Worm (Caenorhabditis elegans) whole organism, young adult: Measurements from ENCODE around the gene Y54G11A.3.

ENCODE experiments used
- B0019.2 ChIP-seq: fragments of 200-800 bp; sonication (Bioruptor generic); conservative IDR thresholded peaks from 2 replicates; pipeline ENCODE4 v1.3.6; 2022; ENCODE audit warnings: missing genetic modification reagents, missing genetic modification characterization, missing compliant biosample characterization
- D2030.7 ChIP-seq: fragments of 200-800 bp; sonication (Bioruptor generic); IDR thresholded peaks from 2 replicates; pipeline ENCODE4 v1.3.6; 2022; ENCODE audit warnings: missing genetic modification reagents, missing genetic modification characterization, missing compliant biosample characterization
- F33H1.4 ChIP-seq: fragments of 200-800 bp; sonication (Bioruptor generic); IDR thresholded peaks from 2 replicates; pipeline ENCODE4 v1.3.6; 2022; ENCODE audit warnings: missing genetic modification reagents, missing genetic modification characterization, missing compliant biosample characterization
- F37B4.10 ChIP-seq: fragments of 200-800 bp; sonication (Bioruptor generic); IDR thresholded peaks from 2 replicates; pipeline ENCODE4 v1.3.6; 2022; ENCODE audit warnings: missing genetic modification characterization, missing compliant biosample characterization
- F55B11.4 ChIP-seq: sonication (generic microtip); optimal IDR thresholded peaks from 2 replicates; lab custom pipeline; 2016; ENCODE audit warnings: missing compliant biosample characterization, missing genetic modification characterization, borderline replicate concordance; ENCODE audit not compliant: insufficient read depth
- F57A8.1 ChIP-seq: fragments of 200-800 bp; sonication (Bioruptor generic); optimal IDR thresholded peaks from 2 replicates; lab custom pipeline; 2018; ENCODE audit warnings: mild to moderate bottlenecking, missing genetic modification characterization, moderate library complexity, missing compliant biosample characterization
- Y56A3A.18 ChIP-seq: fragments of 200-800 bp; sonication (Bioruptor generic); IDR thresholded peaks from 2 replicates; pipeline ENCODE4 v1.3.6; 2022; ENCODE audit warnings: missing genetic modification reagents, missing genetic modification characterization, missing compliant biosample characterization
- Y95B8A.8 ChIP-seq: fragments of 200-800 bp; sonication (Bioruptor generic); IDR thresholded peaks from 2 replicates; pipeline ENCODE4 v1.3.6; 2022; ENCODE audit warnings: missing genetic modification reagents, missing genetic modification characterization, missing compliant biosample characterization
- akir-1 ChIP-seq: fragments of 200-800 bp; sonication (Bioruptor generic); optimal IDR thresholded peaks from 2 replicates; lab custom pipeline; 2018; ENCODE audit warnings: mild to moderate bottlenecking, missing genetic modification characterization, moderate library complexity, missing compliant biosample characterization
- aptf-2 ChIP-seq: fragments of 200-800 bp; sonication (Bioruptor generic); conservative IDR thresholded peaks from 2 replicates; pipeline ENCODE4 v1.3.6; 2022; ENCODE audit warnings: missing genetic modification reagents, missing genetic modification characterization, missing compliant biosample characterization
- atf-7 ChIP-seq: sonication (generic microtip); optimal IDR thresholded peaks from 2 replicates; lab custom pipeline; 2017; ENCODE audit warnings: mild to moderate bottlenecking, missing genetic modification characterization, missing compliant biosample characterization
- ccch-3 ChIP-seq: fragments of 200-800 bp; sonication (Bioruptor generic); optimal IDR thresholded peaks from 2 replicates; lab custom pipeline; 2018; ENCODE audit warnings: mild to moderate bottlenecking, missing genetic modification characterization, missing compliant biosample characterization
- ceh-27 ChIP-seq: fragments of 200-800 bp; sonication (Bioruptor generic); optimal IDR thresholded peaks from 2 replicates; lab custom pipeline; 2018; ENCODE audit warnings: mild to moderate bottlenecking, missing genetic modification characterization, moderate library complexity, missing compliant biosample characterization
- ceh-40 ChIP-seq: fragments of 200-800 bp; sonication (Bioruptor generic); IDR thresholded peaks from 2 replicates; pipeline ENCODE4 v1.3.6; 2022; ENCODE audit warnings: missing genetic modification characterization, missing compliant biosample characterization
- chd-7 ChIP-seq: sonication (generic microtip); optimal IDR thresholded peaks from 2 replicates; lab custom pipeline; 2016; ENCODE audit warnings: mild to moderate bottlenecking, missing genetic modification characterization, moderate library complexity, missing compliant biosample characterization
- dpl-1 ChIP-seq: fragments of 150-350 bp; optimal IDR thresholded peaks from 2 replicates; lab custom pipeline; 2014; ENCODE audit warnings: missing biosample characterization, missing genetic modification reagents, missing genetic modification characterization
- efl-1 ChIP-seq: fragments of 150-350 bp; optimal IDR thresholded peaks from 2 replicates; lab custom pipeline; 2014; ENCODE audit warnings: missing biosample characterization, missing genetic modification reagents, missing genetic modification characterization
- egl-44 ChIP-seq: fragments of 200-800 bp; sonication (Bioruptor generic); IDR thresholded peaks from 2 replicates; pipeline ENCODE4 v1.3.6; 2022; ENCODE audit warnings: missing genetic modification reagents, missing genetic modification characterization, missing compliant biosample characterization
- egrh-3 ChIP-seq: fragments of 200-800 bp; sonication (Bioruptor generic); IDR thresholded peaks from 2 replicates; pipeline ENCODE4 v1.3.6; 2022; ENCODE audit warnings: missing genetic modification reagents, missing genetic modification characterization, missing compliant biosample characterization
- fkh-3 ChIP-seq: sonication (generic microtip); optimal IDR thresholded peaks from 2 replicates; lab custom pipeline; 2016; ENCODE audit warnings: mild to moderate bottlenecking, missing genetic modification characterization, missing compliant biosample characterization
- let-526 ChIP-seq: fragments of 200-800 bp; sonication (Bioruptor generic); IDR thresholded peaks from 2 replicates; pipeline ENCODE4 v1.3.6; 2022; ENCODE audit warnings: missing genetic modification reagents, missing genetic modification characterization, missing compliant biosample characterization
- lin-35 ChIP-seq, 3 experiments: fragments of 150-350 bp in 2 of 3; sonication (generic microtip) in 1 of 3; optimal IDR thresholded peaks; 2 replicates each; lab custom pipeline; 2014 to 2018; ENCODE audit warnings: missing biosample characterization in 3 of 3, missing genetic modification characterization in 3 of 3, missing genetic modification reagents in 3 of 3
- lin-54 ChIP-seq: fragments of 200-800 bp; sonication (Bioruptor generic); optimal IDR thresholded peaks from 2 replicates; lab custom pipeline; 2018; ENCODE audit warnings: mild to moderate bottlenecking, missing genetic modification characterization, missing compliant biosample characterization
- lsl-1 ChIP-seq: fragments of 200-800 bp; sonication (Bioruptor generic); optimal IDR thresholded peaks from 2 replicates; lab custom pipeline; 2018; ENCODE audit warnings: mild to moderate bottlenecking, missing genetic modification characterization, moderate library complexity, missing compliant biosample characterization
- madf-6 ChIP-seq: fragments of 200-800 bp; sonication (Bioruptor generic); IDR thresholded peaks from 2 replicates; pipeline ENCODE4 v1.3.6; 2022; ENCODE audit warnings: missing genetic modification reagents, missing genetic modification characterization, missing compliant biosample characterization
- madf-8 ChIP-seq: fragments of 200-800 bp; sonication (Bioruptor generic); conservative IDR thresholded peaks from 2 replicates; pipeline ENCODE4 v1.3.6; 2022; ENCODE audit warnings: missing genetic modification reagents, missing genetic modification characterization, missing compliant biosample characterization
- nfya-1 ChIP-seq: sonication (generic microtip); optimal IDR thresholded peaks from 2 replicates; lab custom pipeline; 2017; ENCODE audit warnings: antibody characterized with exemption, missing compliant biosample characterization, missing genetic modification characterization, borderline replicate concordance; ENCODE audit not compliant: insufficient read depth
- nfya-2 ChIP-seq: fragments of 200-800 bp; sonication (Bioruptor generic); IDR thresholded peaks from 2 replicates; pipeline ENCODE4 v1.3.6; 2022; ENCODE audit warnings: missing genetic modification reagents, missing genetic modification characterization, missing compliant biosample characterization
- nhr-179 ChIP-seq: sonication (generic microtip); optimal IDR thresholded peaks from 2 replicates; lab custom pipeline; 2016; ENCODE audit warnings: mild to moderate bottlenecking, missing genetic modification characterization, missing compliant biosample characterization
- pbrm-1 ChIP-seq: fragments of 200-800 bp; sonication (Bioruptor generic); IDR thresholded peaks from 2 replicates; pipeline ENCODE4 v1.3.6; 2022; ENCODE audit warnings: missing genetic modification reagents, missing genetic modification characterization, missing compliant biosample characterization
- pha-4 ChIP-seq: fragments of 150-350 bp; sonication (generic microtip); optimal IDR thresholded peaks from 2 replicates; lab custom pipeline; 2014; ENCODE audit warnings: missing biosample characterization, missing genetic modification reagents, missing genetic modification characterization
- rpc-1 ChIP-seq, 2 experiments: fragments of 150-350 bp in 1 of 2; sonication (generic microtip) in 1 of 2; optimal IDR thresholded peaks; 2 replicates each; lab custom pipeline; 2014 to 2018; ENCODE audit warnings: missing biosample characterization in 1 of 2, missing genetic modification characterization in 1 of 2, missing genetic modification reagents in 1 of 2, missing genotype in 1 of 2
- snpc-1.1 ChIP-seq: sonication (generic microtip); optimal IDR thresholded peaks from 2 replicates; lab custom pipeline; 2017; ENCODE audit warnings: missing genetic modification characterization, mild to moderate bottlenecking, missing compliant biosample characterization, antibody characterized with exemption, moderate library complexity, missing genotype, missing genetic modification reagents; ENCODE audit not compliant: insufficient read depth
- snpc-4 ChIP-seq, 5 experiments: fragments of 150-350 bp in 1 of 5; sonication (generic microtip) in 4 of 5; optimal IDR thresholded peaks; 2 replicates each; lab custom pipeline; 2014 to 2018; ENCODE audit warnings: missing genetic modification characterization in 5 of 5, missing biosample characterization in 3 of 5, antibody characterized with exemption in 2 of 5, mild to moderate bottlenecking in 2 of 5, missing compliant biosample characterization in 2 of 5, missing genotype in 2 of 5, moderate library complexity in 2 of 5, missing genetic modification reagents in 1 of 5
- somi-1 ChIP-seq: fragments of 200-800 bp; sonication (Bioruptor generic); optimal IDR thresholded peaks from 2 replicates; lab custom pipeline; 2018; ENCODE audit warnings: mild to moderate bottlenecking, missing genetic modification characterization, missing compliant biosample characterization
- sptf-2 ChIP-seq: fragments of 200-800 bp; sonication (Bioruptor generic); optimal IDR thresholded peaks from 2 replicates; lab custom pipeline; 2018; ENCODE audit warnings: mild to moderate bottlenecking, missing genetic modification characterization, missing compliant biosample characterization
- xnd-1 ChIP-seq: sonication (generic microtip); optimal IDR thresholded peaks from 2 replicates; lab custom pipeline; 2016; ENCODE audit warnings: missing genotype, missing genetic modification reagents, missing genetic modification characterization, missing compliant biosample characterization
- ztf-18 ChIP-seq: sonication (generic microtip); optimal IDR thresholded peaks from 2 replicates; lab custom pipeline; 2016; ENCODE audit warnings: missing genotype, mild to moderate bottlenecking, missing genetic modification characterization, missing compliant biosample characterization
- ztf-25 ChIP-seq: fragments of 200-800 bp; sonication (Bioruptor generic); IDR thresholded peaks from 2 replicates; pipeline ENCODE4 v1.3.6; 2022; ENCODE audit warnings: missing genetic modification reagents, missing genetic modification characterization, missing compliant biosample characterization

Gene Y54G11A.3

DNA sequence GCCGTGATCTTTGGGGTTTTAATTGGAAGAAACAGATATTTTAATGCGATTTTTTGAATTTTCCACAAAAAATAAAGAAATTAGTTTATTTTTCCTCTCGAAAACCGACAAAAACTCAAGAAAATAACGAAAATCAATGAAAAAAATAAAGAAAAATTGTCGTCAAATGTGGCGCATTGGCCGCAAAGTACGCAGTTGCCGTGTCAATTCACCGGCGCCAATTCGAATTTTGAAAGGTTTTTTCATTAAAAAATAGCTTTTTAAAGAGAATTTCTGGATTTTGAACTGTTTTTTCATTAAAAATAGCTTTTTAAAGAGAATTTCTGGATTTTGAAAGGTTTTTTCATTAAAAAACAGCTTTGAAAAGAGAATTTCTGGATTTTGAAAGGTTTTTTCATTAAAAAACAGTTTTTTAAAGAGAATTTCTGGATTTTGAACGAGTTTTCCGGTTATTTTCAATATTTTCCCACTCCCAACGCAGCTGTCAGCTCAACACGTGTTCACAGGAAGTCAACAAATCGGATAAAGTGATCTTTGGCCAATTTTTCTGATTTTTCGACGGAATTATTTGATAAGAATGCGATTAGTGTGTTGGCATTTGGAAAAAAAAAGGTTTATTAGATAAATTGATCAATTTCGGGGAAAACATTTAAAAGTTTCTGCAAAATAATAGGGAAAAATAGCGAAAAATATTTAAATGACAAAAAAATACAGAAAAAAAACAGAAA is 41.9 kb upstream of the Y54G11A.3 start:
- TF ChIP-seq efl-1 (GFP tag; lab: Kevin White, UChicago) (peak; percentile 75), ztf-25 (GFP tag; lab: Robert Waterston, UW) (no peak), xnd-1 (tag; lab: Kevin White, UChicago) (peak; percentile 41), chd-7 (tag; lab: Kevin White, UChicago) (no peak), atf-7 (tag; lab: Kevin White, UChicago) (no peak), nfya-1 (tag; lab: Kevin White, UChicago) (no peak), nfya-2 (GFP tag; lab: Robert Waterston, UW) (no peak), fkh-3 (tag; lab: Kevin White, UChicago) (no peak), aptf-2 (GFP tag; lab: Robert Waterston, UW) (no peak), nhr-179 (tag; lab: Kevin White, UChicago) (no peak), madf-6 (GFP tag; lab: Robert Waterston, UW) (peak; percentile 75), Y56A3A.18 (no peak), D2030.7 (no peak), ceh-27 (no peak), lin-35 (GFP tag; optimal IDR thresholded peaks at IDR 0.05; lab: Kevin White, UChicago) (peak in 1 of 3 experiments; percentile 15), Y95B8A.8 (GFP tag; lab: Robert Waterston, UW) (no peak), snpc-1.1 (tag; lab: Kevin White, UChicago) (peak; percentile 27), rpc-1 (optimal IDR thresholded peaks at IDR 0.05; lab: Kevin White, UChicago) (no peak), rpc-1 (tag; optimal IDR thresholded peaks at IDR 0.05; lab: Kevin White, UChicago) (no peak), lsl-1 (peak; percentile 59), dpl-1 (peak; percentile 23), pha-4 (tag; lab: Kevin White, UChicago) (no peak), ztf-18 (tag; lab: Kevin White, UChicago) (no peak), ceh-40 (GFP tag; lab: Robert Waterston, UW) (no peak), egl-44 (GFP tag; lab: Robert Waterston, UW) (no peak), F33H1.4 (GFP tag; lab: Robert Waterston, UW) (peak; percentile 57; the same call in 1 of the 2 replicates), akir-1 (GFP tag; lab: Kevin White, UChicago) (no peak), F57A8.1 (GFP tag; lab: Kevin White, UChicago) (no peak), F37B4.10 (no peak), snpc-4 (GFP tag; optimal IDR thresholded peaks at IDR 0.05; lab: Kevin White, UChicago) (no peak), snpc-4 (tag; optimal IDR thresholded peaks at IDR 0.05; lab: Kevin White, UChicago) (no peak), B0019.2 (GFP tag; lab: Robert Waterston, UW) (no peak), pbrm-1 (no peak), lin-54 (GFP tag; lab: Kevin White, UChicago) (peak; percentile 90), somi-1 (no peak), F55B11.4 (tag; lab: Kevin White, UChicago) (no peak), sptf-2 (no peak), let-526 (GFP tag; lab: Robert Waterston, UW) (no peak), madf-8 (GFP tag; lab: Robert Waterston, UW) (peak; percentile 35), ccch-3 (no peak), egrh-3 (no peak)
